Worm (Caenorhabditis elegans) whole organism, L1 larva: ENCODE data around the gene col-186.

Experiments used
- C16A3.4 ChIP-seq: fragments of 150-350 bp; optimal IDR thresholded peaks from 2 replicates; lab custom pipeline; 2014; ENCODE audit warnings: missing biosample characterization, missing genetic modification characterization
- F16B12.6 ChIP-seq: fragments of 150-350 bp; optimal IDR thresholded peaks from 2 replicates; lab custom pipeline; 2014; ENCODE audit warnings: missing biosample characterization, missing genetic modification characterization
- ceh-63 ChIP-seq: fragments of 200-800 bp; sonication (Bioruptor generic); optimal IDR thresholded peaks from 2 replicates; lab custom pipeline; 2018; ENCODE audit warnings: mild to moderate bottlenecking, missing genetic modification characterization, missing compliant biosample characterization
- ceh-88 ChIP-seq: fragments of 200-800 bp; sonication (Bioruptor generic); IDR thresholded peaks from 2 replicates; pipeline ENCODE4 v1.3.6; 2022; ENCODE audit warnings: missing genetic modification characterization, missing compliant biosample characterization
- ceh-90 ChIP-seq: sonication (generic microtip); optimal IDR thresholded peaks from 2 replicates; lab custom pipeline; 2016; ENCODE audit warnings: missing genetic modification characterization, missing compliant biosample characterization
- dpl-1 ChIP-seq, 3 experiments: fragments of 150-350 bp in 2 of 3; sonication (generic microtip) in 1 of 3; optimal IDR thresholded peaks; 2 replicates each; lab custom pipeline; 2014 to 2017; ENCODE audit warnings: missing biosample characterization in 3 of 3, missing genetic modification characterization in 3 of 3, missing genetic modification reagents in 3 of 3
- dsc-1 ChIP-seq: sonication (generic microtip); optimal IDR thresholded peaks from 2 replicates; lab custom pipeline; 2016; ENCODE audit warnings: mild to moderate bottlenecking, missing genetic modification characterization, missing compliant biosample characterization
- efl-1 ChIP-seq, 4 experiments: fragments of 150-350 bp; optimal IDR thresholded peaks in 3 of 4; peaks in 1 of 4; 1 replicate in 1 of 4; 2 replicates in 3 of 4; lab custom pipeline; 2014; ENCODE audit warnings: missing biosample characterization in 2 of 4, missing genetic modification characterization in 2 of 4, missing genetic modification reagents in 2 of 4
- egl-13 ChIP-seq: sonication (generic microtip); optimal IDR thresholded peaks from 2 replicates; lab custom pipeline; 2016; ENCODE audit warnings: missing genotype, missing genetic modification reagents, missing genetic modification characterization, missing compliant biosample characterization
- elt-3 ChIP-seq, 6 experiments: fragments of 150-350 bp in 1 of 6; sonication (generic microtip); optimal IDR thresholded peaks; 2 replicates each; lab custom pipeline; 2017 to 2018; ENCODE audit warnings: missing biosample characterization in 6 of 6, missing genetic modification characterization in 6 of 6, inconsistent platforms in 1 of 6
- fkh-10 ChIP-seq: sonication (generic microtip); optimal IDR thresholded peaks from 2 replicates; lab custom pipeline; 2017; ENCODE audit warnings: missing biosample characterization, missing genetic modification reagents, missing genetic modification characterization
- fkh-4 ChIP-seq: sonication (generic microtip); optimal IDR thresholded peaks from 2 replicates; lab custom pipeline; 2016; ENCODE audit warnings: missing compliant biosample characterization, missing genetic modification characterization, borderline replicate concordance
- fkh-8 ChIP-seq: sonication (generic microtip); optimal IDR thresholded peaks from 2 replicates; lab custom pipeline; 2016; ENCODE audit warnings: mild to moderate bottlenecking, missing genetic modification characterization, missing compliant biosample characterization
- fos-1 ChIP-seq: fragments of 150-350 bp; optimal IDR thresholded peaks from 2 replicates; lab custom pipeline; 2014; ENCODE audit warnings: missing biosample characterization, missing genetic modification characterization
- hlh-4 ChIP-seq: sonication (generic microtip); optimal IDR thresholded peaks from 2 replicates; lab custom pipeline; 2016; ENCODE audit warnings: mild to moderate bottlenecking, missing genetic modification characterization, missing compliant biosample characterization
- jun-1 ChIP-seq: fragments of 150-350 bp; optimal IDR thresholded peaks from 2 replicates; lab custom pipeline; 2014; ENCODE audit warnings: missing biosample characterization, missing genetic modification reagents, missing genetic modification characterization
- lin-35 ChIP-seq, 2 experiments: fragments of 150-350 bp; optimal IDR thresholded peaks; 2 replicates each; lab custom pipeline; 2014; ENCODE audit warnings: missing biosample characterization in 2 of 2, missing genetic modification characterization in 2 of 2, missing genetic modification reagents in 2 of 2
- mdl-1 ChIP-seq, 2 experiments: fragments of 150-350 bp; optimal IDR thresholded peaks; 2 replicates each; lab custom pipeline; 2014 to 2017; ENCODE audit warnings: missing biosample characterization in 2 of 2, missing genetic modification characterization in 2 of 2, inconsistent platforms in 1 of 2
- mef-2 ChIP-seq: fragments of 150-350 bp; optimal IDR thresholded peaks from 2 replicates; lab custom pipeline; 2014; ENCODE audit warnings: missing biosample characterization, missing genetic modification characterization
- nhr-11 ChIP-seq: fragments of 150-350 bp; optimal IDR thresholded peaks from 2 replicates; lab custom pipeline; 2014; ENCODE audit warnings: missing biosample characterization, missing genetic modification characterization
- nhr-19 ChIP-seq: fragments of 200-800 bp; sonication (Bioruptor generic); conservative IDR thresholded peaks from 2 replicates; pipeline ENCODE4 v1.3.6; 2022; ENCODE audit warnings: missing genetic modification characterization, missing compliant biosample characterization
- nhr-20 ChIP-seq: sonication (generic microtip); optimal IDR thresholded peaks from 2 replicates; lab custom pipeline; 2016; ENCODE audit warnings: mild to moderate bottlenecking, missing genetic modification characterization, missing compliant biosample characterization
- nhr-237 ChIP-seq: fragments of 150-350 bp; optimal IDR thresholded peaks from 2 replicates; lab custom pipeline; 2014; ENCODE audit warnings: missing biosample characterization, missing genetic modification characterization
- nhr-47 ChIP-seq: sonication (generic microtip); optimal IDR thresholded peaks from 2 replicates; lab custom pipeline; 2016; ENCODE audit warnings: mild to moderate bottlenecking, missing genetic modification characterization, moderate library complexity, missing compliant biosample characterization
- nhr-76 ChIP-seq: sonication (generic microtip); optimal IDR thresholded peaks from 2 replicates; lab custom pipeline; 2017; ENCODE audit warnings: missing biosample characterization, missing genetic modification characterization
- nhr-77 ChIP-seq: fragments of 150-350 bp; optimal IDR thresholded peaks from 2 replicates; lab custom pipeline; 2014; ENCODE audit warnings: missing biosample characterization, missing genetic modification characterization
- nhr-84 ChIP-seq: sonication (generic microtip); optimal IDR thresholded peaks from 2 replicates; lab custom pipeline; 2017; ENCODE audit warnings: missing biosample characterization, missing genetic modification characterization
- nhr-85 ChIP-seq: sonication (generic microtip); peaks from one replicate; lab custom pipeline; 2016; ENCODE audit warnings: missing genetic modification characterization, inconsistent platforms, missing compliant biosample characterization
- nhr-90 ChIP-seq: sonication (generic microtip); optimal IDR thresholded peaks from 2 replicates; lab custom pipeline; 2016; ENCODE audit warnings: mild to moderate bottlenecking, missing genetic modification characterization, missing compliant biosample characterization; ENCODE audit not compliant: poor library complexity
- pag-3 ChIP-seq: sonication (generic microtip); optimal IDR thresholded peaks from 2 replicates; lab custom pipeline; 2017; ENCODE audit warnings: missing genetic modification characterization, mild to moderate bottlenecking, missing compliant biosample characterization, antibody characterized with exemption, borderline replicate concordance; ENCODE audit not compliant: insufficient read depth
- skn-1 ChIP-seq: fragments of 150-350 bp; optimal IDR thresholded peaks from 2 replicates; lab custom pipeline; 2014; ENCODE audit warnings: missing biosample characterization, missing genetic modification characterization
- snpc-4 ChIP-seq: fragments of 150-350 bp; optimal IDR thresholded peaks from 2 replicates; lab custom pipeline; 2014; ENCODE audit warnings: missing biosample characterization, missing genetic modification characterization
- snu-23 ChIP-seq: sonication (generic microtip); optimal IDR thresholded peaks from 2 replicates; lab custom pipeline; 2016; ENCODE audit warnings: missing genetic modification characterization, missing compliant biosample characterization
- sox-4 ChIP-seq: sonication (generic microtip); optimal IDR thresholded peaks from 2 replicates; lab custom pipeline; 2016; ENCODE audit warnings: missing genetic modification characterization, missing compliant biosample characterization
- swsn-7 ChIP-seq: sonication (generic microtip); optimal IDR thresholded peaks from 2 replicates; lab custom pipeline; 2016; ENCODE audit warnings: missing genetic modification characterization, missing compliant biosample characterization
- tbx-2 ChIP-seq: sonication (generic microtip); optimal IDR thresholded peaks from 2 replicates; lab custom pipeline; 2016; ENCODE audit warnings: missing genetic modification characterization, missing compliant biosample characterization
- unc-86 ChIP-seq: sonication (generic microtip); optimal IDR thresholded peaks from 2 replicates; lab custom pipeline; 2016; ENCODE audit warnings: missing genetic modification characterization, missing compliant biosample characterization
- unc-98 ChIP-seq: fragments of 200-800 bp; sonication (Bioruptor generic); IDR thresholded peaks from 2 replicates; pipeline ENCODE4 v1.3.6; 2022; ENCODE audit warnings: missing genetic modification characterization, missing compliant biosample characterization
- xbp-1 ChIP-seq: sonication (generic microtip); optimal IDR thresholded peaks from 2 replicates; lab custom pipeline; 2016; ENCODE audit warnings: missing genetic modification characterization, missing compliant biosample characterization
- zip-4 ChIP-seq: fragments of 200-800 bp; sonication (Bioruptor generic); optimal IDR thresholded peaks from 2 replicates; lab custom pipeline; 2018; ENCODE audit warnings: mild to moderate bottlenecking, missing genetic modification characterization, moderate library complexity, missing compliant biosample characterization
- ztf-4 ChIP-seq: fragments of 150-350 bp; optimal IDR thresholded peaks from 2 replicates; lab custom pipeline; 2014; ENCODE audit warnings: missing biosample characterization, missing genetic modification characterization

The col-186 gene

ce11 chrX:15982630-15983029 lies 31.3 kb downstream of the col-186 start, which contains the start of gene C09G1.2:
Gene C09G1.2 (minus strand): TSS chrX:15982730.
- TF ChIP-seq elt-3 (tag; optimal IDR thresholded peaks at IDR 0.05; lab: Kevin White, UChicago) = no peak
- no peak for TF ChIP-seq dsc-1 (tag; lab: Kevin White, UChicago)
- no peak for TF ChIP-seq nhr-76 (tag; lab: Kevin White, UChicago)
- no peak for TF ChIP-seq nhr-84 (tag; lab: Kevin White, UChicago)
- TF ChIP-seq jun-1 (tag; lab: Kevin White, UChicago) = no peak
- no peak for TF ChIP-seq fos-1 (tag; lab: Kevin White, UChicago)
- no peak for TF ChIP-seq tbx-2
- TF ChIP-seq nhr-77 = no peak
- no peak for TF ChIP-seq sox-4

- TF ChIP-seq nhr-47 (peak; percentile 78), dpl-1 (GFP tag; optimal IDR thresholded peaks at IDR 0.05; lab: Kevin White, UChicago) (no peak), snu-23 (GFP tag; lab: Kevin White, UChicago) (peak; percentile 49), sox-4 (peak; percentile 77), unc-86 (tag; lab: Kevin White, UChicago) (no peak), ceh-63 (GFP tag; lab: Kevin White, UChicago) (no peak), nhr-90 (tag; lab: Kevin White, UChicago) (peak; percentile 10), nhr-85 (tag; lab: Kevin White, UChicago) (peak; percentile 40), mef-2 (no peak), egl-13 (tag; lab: Kevin White, UChicago) (no peak), ceh-90 (tag; lab: Kevin White, UChicago) (no peak), dsc-1 (tag; lab: Kevin White, UChicago) (peak; percentile 82), fkh-4 (tag; lab: Kevin White, UChicago) (no peak), ceh-88 (0 out of 2 replicates have a peak, but pooled peaks have one; percentile 12), unc-98 (GFP tag; lab: Robert Waterston, UW) (no peak), efl-1 (optimal IDR thresholded peaks at IDR 0.05; lab: Kevin White, UChicago) (peak in 1 of 2 experiments; percentile 7), efl-1 (GFP tag; optimal IDR thresholded peaks at IDR 0.05 in 1 of 2; lab: Kevin White, UChicago) (peak in 1 of 2 experiments; percentile 63), nhr-11 (tag; lab: Kevin White, UChicago) (peak; percentile 70), fkh-10 (GFP tag; lab: Kevin White, UChicago) (peak; percentile 55), nhr-20 (tag; lab: Kevin White, UChicago) (peak; percentile 23), xbp-1 (tag; lab: Kevin White, UChicago) (no peak), elt-3 (tag; optimal IDR thresholded peaks at IDR 0.05; lab: Kevin White, UChicago) (no peak), F16B12.6 (tag; lab: Kevin White, UChicago) (no peak), zip-4 (GFP tag; lab: Kevin White, UChicago) (no peak), skn-1 (tag; lab: Kevin White, UChicago) (peak; percentile 60), nhr-19 (GFP tag; lab: Robert Waterston, UW) (peak; percentile 15; the same call in 1 of the 2 replicates), lin-35 (GFP tag; optimal IDR thresholded peaks at IDR 0.05; lab: Kevin White, UChicago) (peak in 1 of 2 experiments; percentile 23), nhr-237 (tag; lab: Kevin White, UChicago) (peak; percentile 5), fkh-8 (tag; lab: Kevin White, UChicago) (peak; percentile 52), mdl-1 (tag; optimal IDR thresholded peaks at IDR 0.05; lab: Kevin White, UChicago) (no peak), ztf-4 (tag; lab: Kevin White, UChicago) (no peak), jun-1 (tag; lab: Kevin White, UChicago) (peak; percentile 52), snpc-4 (peak; percentile 2), swsn-7 (tag; lab: Kevin White, UChicago) (peak; percentile 22), hlh-4 (tag; lab: Kevin White, UChicago) (no peak), pag-3 (no peak), C16A3.4 (peak; percentile 42)
- TF ChIP-seq, all 84 proteins: peak for 20
Observed at ce11 chrX:15983288-15983687, 32.0 kb downstream of the col-186 start.
